Fruit fly (Drosophila melanogaster) whole organism, embryonic: Measurements from ENCODE around the gene CG11970.

ENCODE experiments used
- CG10209 ChIP-seq: fragments of 200-800 bp; sonication (Bioruptor generic); optimal IDR thresholded peaks from 3 replicates; lab custom pipeline; 2017; ENCODE audit warnings: missing biosample characterization, mild to moderate bottlenecking, missing genetic modification characterization, missing genetic modification reagents
- CG1024 ChIP-seq: fragments of 200-800 bp; sonication (Bioruptor generic); IDR thresholded peaks from 2 replicates; pipeline ENCODE4 v1.3.6; 2022; ENCODE audit warnings: missing biosample characterization, missing genetic modification characterization
- CG10959 ChIP-seq: fragments of 200-800 bp; sonication (Bioruptor generic); IDR thresholded peaks from 2 replicates; pipeline ENCODE4 v1.3.6; 2022; ENCODE audit warnings: missing biosample characterization, missing genetic modification characterization
- CG12071 ChIP-seq: fragments of 200-800 bp; sonication (Bioruptor generic); optimal IDR thresholded peaks from 3 replicates; lab custom pipeline; 2018; ENCODE audit warnings: missing biosample characterization, mild to moderate bottlenecking, missing genetic modification characterization
- CG12219 ChIP-seq: fragments of 200-800 bp; sonication (Bioruptor generic); optimal IDR thresholded peaks from 3 replicates; lab custom pipeline; 2018; ENCODE audit warnings: missing biosample characterization, mild to moderate bottlenecking, missing genetic modification characterization
- CG12659 ChIP-seq: fragments of 200-800 bp; sonication (Bioruptor generic); optimal IDR thresholded peaks from 3 replicates; lab custom pipeline; 2017; ENCODE audit warnings: mild to moderate bottlenecking, missing biosample characterization, missing genetic modification reagents, missing genetic modification characterization
- CG13624 ChIP-seq: fragments of 200-800 bp; sonication (Bioruptor generic); optimal IDR thresholded peaks from 2 replicates; lab custom pipeline; 2016; ENCODE audit warnings: missing biosample characterization, missing genetic modification characterization
- CG14965 ChIP-seq: fragments of 200-800 bp; sonication (Bioruptor generic); optimal IDR thresholded peaks from 2 replicates; lab custom pipeline; 2016; ENCODE audit warnings: missing biosample characterization, missing genetic modification characterization, borderline replicate concordance
- CG15601 ChIP-seq: fragments of 200-800 bp; sonication (Bioruptor generic); optimal IDR thresholded peaks from 3 replicates; lab custom pipeline; 2019; ENCODE audit warnings: missing biosample characterization, mild to moderate bottlenecking, missing genetic modification characterization, moderate library complexity
- CG15696 ChIP-seq: fragments of 200-800 bp; sonication (Bioruptor generic); optimal IDR thresholded peaks from 2 replicates; lab custom pipeline; 2019; ENCODE audit warnings: missing biosample characterization, mild to moderate bottlenecking, missing genetic modification characterization, moderate library complexity
- CG17359 ChIP-seq: fragments of 200-800 bp; sonication (Bioruptor generic); optimal IDR thresholded peaks from 3 replicates; lab custom pipeline; 2018; ENCODE audit warnings: missing biosample characterization, mild to moderate bottlenecking, missing genetic modification characterization, moderate library complexity
- CG17361 ChIP-seq: fragments of 200-800 bp; sonication (Bioruptor generic); IDR thresholded peaks from 3 replicates; pipeline ENCODE4 v1.3.6; 2022; ENCODE audit warnings: missing biosample characterization, missing genetic modification characterization
- CG17912 ChIP-seq: fragments of 200-800 bp; sonication (Bioruptor generic); optimal IDR thresholded peaks from 2 replicates; lab custom pipeline; 2018; ENCODE audit warnings: missing biosample characterization, mild to moderate bottlenecking, missing genetic modification characterization
- CG1792 ChIP-seq: fragments of 200-800 bp; sonication (Bioruptor generic); optimal IDR thresholded peaks from 2 replicates; lab custom pipeline; 2016; ENCODE audit warnings: missing biosample characterization, missing genetic modification characterization
- CG1832 ChIP-seq: fragments of 200-800 bp; sonication (Bioruptor generic); optimal IDR thresholded peaks from 2 replicates; lab custom pipeline; 2017; ENCODE audit warnings: missing biosample characterization, mild to moderate bottlenecking, missing genetic modification characterization, inconsistent platforms
- CG2120 ChIP-seq: fragments of 200-800 bp; sonication (Bioruptor generic); optimal IDR thresholded peaks from 3 replicates; lab custom pipeline; 2016; ENCODE audit warnings: missing biosample characterization, missing genetic modification characterization
- CG2202 ChIP-seq: fragments of 200-800 bp; sonication (Bioruptor generic); optimal IDR thresholded peaks from 2 replicates; lab custom pipeline; 2018; ENCODE audit warnings: missing biosample characterization, mild to moderate bottlenecking, missing genetic modification characterization
- CG3838 ChIP-seq: fragments of 200-800 bp; sonication (Bioruptor generic); optimal IDR thresholded peaks from 3 replicates; lab custom pipeline; 2016; ENCODE audit warnings: missing biosample characterization, missing genetic modification characterization
- CG5180 ChIP-seq: fragments of 200-800 bp; sonication (Bioruptor generic); optimal IDR thresholded peaks from 3 replicates; lab custom pipeline; 2017; ENCODE audit warnings: missing biosample characterization, missing genetic modification characterization, mild to moderate bottlenecking, moderate library complexity, missing genetic modification reagents
- CG7786 ChIP-seq: fragments of 200-800 bp; sonication (Bioruptor generic); optimal IDR thresholded peaks from 2 replicates; lab custom pipeline; 2016; ENCODE audit warnings: missing biosample characterization, missing genetic modification characterization
- CG8388 ChIP-seq: fragments of 200-800 bp; sonication (Bioruptor generic); optimal IDR thresholded peaks from 2 replicates; lab custom pipeline; 2019; ENCODE audit warnings: missing biosample characterization, mild to moderate bottlenecking, missing genetic modification characterization, moderate library complexity
- CG9437 ChIP-seq: fragments of 200-800 bp; sonication (Bioruptor generic); optimal IDR thresholded peaks from 2 replicates; lab custom pipeline; 2018; ENCODE audit warnings: missing biosample characterization, mild to moderate bottlenecking, missing genetic modification characterization
- Dip3 ChIP-seq: fragments of 200-800 bp; sonication (Bioruptor generic); optimal IDR thresholded peaks from 3 replicates; lab custom pipeline; 2016; ENCODE audit warnings: missing biosample characterization, missing genetic modification characterization
- Hey ChIP-seq: fragments of 200-800 bp; sonication (Bioruptor generic); optimal IDR thresholded peaks from 3 replicates; lab custom pipeline; 2018; ENCODE audit warnings: missing biosample characterization, mild to moderate bottlenecking, missing genetic modification characterization
- Hsf ChIP-seq: fragments of 200-800 bp; sonication (Bioruptor generic); optimal IDR thresholded peaks from 3 replicates; lab custom pipeline; 2016; ENCODE audit warnings: missing biosample characterization, missing genetic modification characterization
- NK7.1 ChIP-seq: fragments of 200-800 bp; sonication (Bioruptor generic); optimal IDR thresholded peaks from 3 replicates; lab custom pipeline; 2016; ENCODE audit warnings: missing biosample characterization, missing genetic modification characterization
- Rfx ChIP-seq: fragments of 200-800 bp; sonication (Bioruptor generic); IDR thresholded peaks from 2 replicates; pipeline ENCODE4 v1.3.6; 2022; ENCODE audit warnings: missing biosample characterization, missing genetic modification characterization
- Six4 ChIP-seq: fragments of 200-800 bp; sonication (Bioruptor generic); optimal IDR thresholded peaks from 2 replicates; lab custom pipeline; 2016; ENCODE audit warnings: missing biosample characterization, missing genetic modification characterization
- Vsx1 ChIP-seq: fragments of 200-800 bp; sonication (Bioruptor generic); optimal IDR thresholded peaks from 2 replicates; lab custom pipeline; 2017; ENCODE audit warnings: missing biosample characterization, mild to moderate bottlenecking, missing genetic modification characterization, missing genetic modification reagents
- abd-A ChIP-seq: fragments of 200-800 bp; sonication (Bioruptor generic); optimal IDR thresholded peaks from 3 replicates; lab custom pipeline; 2019; ENCODE audit warnings: missing biosample characterization, mild to moderate bottlenecking, missing genetic modification characterization, moderate library complexity
- ase ChIP-seq: fragments of 200-800 bp; sonication (Bioruptor generic); IDR thresholded peaks from 3 replicates; pipeline ENCODE4 v1.3.6; 2022; ENCODE audit warnings: missing biosample characterization, missing genetic modification characterization
- ci ChIP-seq: fragments of 200-800 bp; sonication (Bioruptor generic); IDR thresholded peaks from 3 replicates; pipeline ENCODE4 v1.3.6; 2022; ENCODE audit warnings: missing biosample characterization, missing genetic modification characterization
- croc ChIP-seq: fragments of 200-800 bp; sonication (Bioruptor generic); conservative IDR thresholded peaks from 3 replicates; pipeline ENCODE4 v1.3.6; 2022; ENCODE audit warnings: missing biosample characterization, missing genetic modification characterization
- dimm ChIP-seq: fragments of 200-800 bp; sonication (Bioruptor generic); IDR thresholded peaks from 2 replicates; pipeline ENCODE4 v1.3.6; 2022; ENCODE audit warnings: missing biosample characterization, missing genetic modification characterization
- dmrt99B ChIP-seq: fragments of 200-800 bp; sonication (Bioruptor generic); optimal IDR thresholded peaks from 2 replicates; lab custom pipeline; 2018; ENCODE audit warnings: missing biosample characterization, mild to moderate bottlenecking, missing genetic modification characterization, moderate library complexity
- fd96Cb ChIP-seq: fragments of 200-800 bp; sonication (Bioruptor generic); optimal IDR thresholded peaks from 2 replicates; lab custom pipeline; 2018; ENCODE audit warnings: missing biosample characterization, mild to moderate bottlenecking, missing genetic modification characterization, moderate library complexity
- hb ChIP-seq: fragments of 200-800 bp; sonication (Bioruptor generic); IDR thresholded peaks from 3 replicates; pipeline ENCODE4 v1.3.6; 2022; ENCODE audit warnings: missing biosample characterization, missing genetic modification characterization; ENCODE audit not compliant: partially characterized antibody
- insv ChIP-seq, 2 experiments: fragments of 200-800 bp; sonication (Bioruptor generic); optimal IDR thresholded peaks; 3 replicates each; lab custom pipeline; 2016 to 2018; ENCODE audit warnings: missing biosample characterization in 2 of 2, missing genetic modification characterization in 2 of 2
- lab ChIP-seq: fragments of 200-800 bp; sonication (Bioruptor generic); optimal IDR thresholded peaks from 3 replicates; lab custom pipeline; 2017; ENCODE audit warnings: missing biosample characterization, missing genetic modification characterization, mild to moderate bottlenecking, moderate library complexity, missing genetic modification reagents
- luna ChIP-seq: fragments of 200-800 bp; sonication (Bioruptor generic); optimal IDR thresholded peaks from 2 replicates; lab custom pipeline; 2016; ENCODE audit warnings: missing biosample characterization, missing genetic modification characterization
- mam ChIP-seq: fragments of 200-800 bp; sonication (Bioruptor generic); optimal IDR thresholded peaks from 3 replicates; lab custom pipeline; 2016; ENCODE audit warnings: missing biosample characterization, missing genetic modification characterization
- onecut ChIP-seq: fragments of 200-800 bp; sonication (Bioruptor generic); IDR thresholded peaks from 2 replicates; pipeline ENCODE4 v1.3.6; 2022; ENCODE audit warnings: missing biosample characterization, missing genetic modification characterization
- ranshi ChIP-seq: fragments of 200-800 bp; sonication (Bioruptor generic); IDR thresholded peaks from 2 replicates; pipeline ENCODE4 v1.3.6; 2022; ENCODE audit warnings: missing biosample characterization, missing genetic modification characterization
- seq ChIP-seq: fragments of 200-800 bp; sonication (Bioruptor generic); IDR thresholded peaks from 2 replicates; pipeline ENCODE4 v1.3.6; 2022; ENCODE audit warnings: missing biosample characterization, missing genetic modification characterization
- sob ChIP-seq: fragments of 200-800 bp; sonication (Bioruptor generic); IDR thresholded peaks from 2 replicates; pipeline ENCODE4 v1.3.6; 2022; ENCODE audit warnings: missing biosample characterization, missing genetic modification characterization
- ssp ChIP-seq: fragments of 200-800 bp; sonication (Bioruptor generic); IDR thresholded peaks from 2 replicates; pipeline ENCODE4 v1.3.6; 2022; ENCODE audit warnings: missing biosample characterization, missing genetic modification characterization
- stwl ChIP-seq: fragments of 200-800 bp; sonication (Bioruptor generic); optimal IDR thresholded peaks from 3 replicates; lab custom pipeline; 2018; ENCODE audit warnings: missing biosample characterization, mild to moderate bottlenecking, missing genetic modification characterization, moderate library complexity
- toy ChIP-seq: fragments of 200-800 bp; sonication (Bioruptor generic); IDR thresholded peaks from 2 replicates; pipeline ENCODE4 v1.3.6; 2022; ENCODE audit warnings: missing biosample characterization, missing genetic modification characterization
- vvl ChIP-seq: fragments of 200-800 bp; sonication (Bioruptor generic); IDR thresholded peaks from 2 replicates; pipeline ENCODE4 v1.3.6; 2022; ENCODE audit warnings: missing biosample characterization, missing genetic modification characterization

Gene CG11970

dm6 chr3R:9033619-9034401 is 49.3 kb downstream of the CG11970 start (continued):
- TF ChIP-seq CG1832 (no peak), CG12219 (GFP tag; lab: Kevin White, UChicago) (peak; percentile 65), CG12071 (GFP tag; lab: Kevin White, UChicago) (no peak), CG17361 (GFP tag; lab: Robert Waterston, UW) (peak; percentile 94), ranshi (no peak; the same call in 1 of the 2 replicates), Six4 (GFP tag; lab: Kevin White, UChicago) (peak; percentile 58), CG9437 (GFP tag; lab: Kevin White, UChicago) (peak; percentile 82), CG15696 (tag; lab: Kevin White, UChicago) (peak; percentile 80), ssp (GFP tag; lab: Robert Waterston, UW) (no peak), dimm (GFP tag; lab: Robert Waterston, UW) (no peak), mam (GFP tag; lab: Kevin White, UChicago) (peak; percentile 8), CG1792 (GFP tag; lab: Kevin White, UChicago) (no peak), hb (GFP tag; lab: Robert Waterston, UW) (no peak), abd-A (tag; lab: Kevin White, UChicago) (peak; percentile 58), CG5180 (GFP tag; lab: Kevin White, UChicago) (peak; percentile 77), lab (GFP tag; lab: Kevin White, UChicago) (peak; percentile 88), Hsf (GFP tag; lab: Kevin White, UChicago) (peak; percentile 64), CG8388 (peak; percentile 85), CG14965 (GFP tag; lab: Kevin White, UChicago) (no peak), luna (no peak), CG12659 (GFP tag; lab: Kevin White, UChicago) (peak; percentile 91), Hey (peak; percentile 22), toy (GFP tag; lab: Robert Waterston, UW) (no peak), insv (GFP tag; optimal IDR thresholded peaks at IDR 0.05; lab: Kevin White, UChicago) (peak in 1 of 2 experiments; percentile 73), ase (GFP tag; lab: Robert Waterston, UW) (0 out of 3 replicates have a peak, but pooled peaks have one; percentile 9), CG7786 (GFP tag; lab: Kevin White, UChicago) (peak; percentile 3), ci (GFP tag; lab: Robert Waterston, UW) (peak; percentile 54; the same call in 1 of the 3 replicates), CG15601 (tag; lab: Kevin White, UChicago) (peak; percentile 85), CG1024 (GFP tag; lab: Robert Waterston, UW) (no peak), CG17359 (tag; lab: Kevin White, UChicago) (peak; percentile 74), sob (GFP tag; lab: Robert Waterston, UW) (0 out of 2 replicates have a peak, but pooled peaks have one; percentile 23), Vsx1 (GFP tag; lab: Kevin White, UChicago) (peak; percentile 74), stwl (tag; lab: Kevin White, UChicago) (no peak), CG10959 (GFP tag; lab: Robert Waterston, UW) (no peak), CG2120 (peak; percentile 77), NK7.1 (GFP tag; lab: Kevin White, UChicago) (no peak), fd96Cb (tag; lab: Kevin White, UChicago) (peak; percentile 66), onecut (GFP tag; lab: Robert Waterston, UW) (peak; percentile 60), CG2202 (tag; lab: Kevin White, UChicago) (peak; percentile 29), vvl (GFP tag; lab: Robert Waterston, UW) (peak; percentile 37; the same call in 1 of the 2 replicates), CG3838 (GFP tag; lab: Kevin White, UChicago) (peak; percentile 39), seq (GFP tag; lab: Robert Waterston, UW) (peak; percentile 63), CG17912 (GFP tag; lab: Kevin White, UChicago) (peak; percentile 54), dmrt99B (tag; lab: Kevin White, UChicago) (peak; percentile 89), Rfx (GFP tag; lab: Robert Waterston, UW) (peak; percentile 70), CG10209 (GFP tag; lab: Kevin White, UChicago) (peak; percentile 82), Dip3 (GFP tag; lab: Kevin White, UChicago) (peak; percentile 20), croc (GFP tag; lab: Robert Waterston, UW) (peak; percentile 48; the same call in 2 of the 3 replicates), CG13624 (GFP tag; lab: Kevin White, UChicago) (peak; percentile 69)
